Worm (Caenorhabditis elegans): Measurements from ENCODE around the gene wrm-1.

DNA sequence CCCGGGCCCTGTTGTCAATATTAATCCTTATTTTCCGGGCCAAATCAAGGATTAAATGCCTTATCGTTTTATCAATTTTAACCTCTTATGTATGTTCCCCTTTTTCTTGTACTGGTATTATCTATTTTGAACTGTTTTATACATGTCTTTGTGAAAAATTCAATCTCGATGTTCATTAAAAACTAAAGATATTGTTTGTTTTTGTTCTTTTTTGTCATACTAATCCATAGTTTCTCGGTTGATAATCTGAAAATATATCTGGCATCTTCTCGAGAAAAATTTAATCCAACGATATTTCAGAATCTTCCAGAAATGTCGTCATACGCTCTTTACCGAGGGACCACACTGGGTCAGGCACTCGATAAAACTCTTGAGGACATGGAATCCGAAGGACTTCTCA, 28.9 kb upstream of the wrm-1 start, which contains the start of gene B0336.13:
- TF ChIP-seq med-1 (GFP tag; optimal IDR thresholded peaks at IDR 0.05; ENCODE audit: insufficient read depth) (no peak), ztf-23 (GFP tag; IDR thresholded peaks at IDR 0.05) (no peak)
